Fruit fly (Drosophila melanogaster) whole organism, prepupa: ENCODE measurements around the gene Sbf.

Source experiments
- CG10669 ChIP-seq: fragments of 200-800 bp; sonication (Bioruptor generic); optimal IDR thresholded peaks from 3 replicates; lab custom pipeline; 2018; ENCODE audit warnings: missing biosample characterization, mild to moderate bottlenecking, missing genetic modification characterization, moderate library complexity
- CG11294 ChIP-seq: fragments of 200-800 bp; sonication (Bioruptor generic); IDR thresholded peaks from 2 replicates; pipeline ENCODE4 v1.3.6; 2022; ENCODE audit warnings: missing biosample characterization, missing genetic modification characterization
- CG11762 ChIP-seq: fragments of 200-800 bp; sonication (Bioruptor generic); optimal IDR thresholded peaks from 3 replicates; lab custom pipeline; 2016; ENCODE audit warnings: missing biosample characterization, missing genetic modification characterization; ENCODE audit not compliant: insufficient read depth
- CG11902 ChIP-seq: fragments of 200-800 bp; sonication (Bioruptor generic); optimal IDR thresholded peaks from 3 replicates; lab custom pipeline; 2016; ENCODE audit warnings: missing biosample characterization, missing genetic modification characterization
- CG15336 ChIP-seq: fragments of 200-800 bp; sonication (Bioruptor generic); IDR thresholded peaks from 2 replicates; pipeline ENCODE4 v1.3.6; 2022; ENCODE audit warnings: missing biosample characterization, missing genetic modification characterization
- CG1621 ChIP-seq: fragments of 200-800 bp; sonication (Bioruptor generic); optimal IDR thresholded peaks from 3 replicates; lab custom pipeline; 2018; ENCODE audit warnings: missing biosample characterization, mild to moderate bottlenecking, missing genetic modification characterization
- CG16779 ChIP-seq: fragments of 200-800 bp; sonication (Bioruptor generic); optimal IDR thresholded peaks from 3 replicates; lab custom pipeline; 2017; ENCODE audit warnings: missing biosample characterization, mild to moderate bottlenecking, missing genetic modification characterization
- CG3032 ChIP-seq: fragments of 200-800 bp; optimal IDR thresholded peaks from 2 replicates; lab custom pipeline; 2019; ENCODE audit warnings: missing biosample characterization, mild to moderate bottlenecking, missing genetic modification characterization, moderate library complexity
- CG31627 ChIP-seq: fragments of 200-800 bp; sonication (Bioruptor generic); optimal IDR thresholded peaks from 3 replicates; lab custom pipeline; 2016; ENCODE audit warnings: missing biosample characterization, missing genetic modification characterization
- CG4318 ChIP-seq: fragments of 200-800 bp; sonication (Bioruptor generic); optimal IDR thresholded peaks from 3 replicates; lab custom pipeline; 2017; ENCODE audit warnings: missing biosample characterization, mild to moderate bottlenecking, missing genetic modification characterization
- CG6163 ChIP-seq: fragments of 200-800 bp; sonication (Bioruptor generic); IDR thresholded peaks from 3 replicates; pipeline ENCODE4 v1.3.6; 2022; ENCODE audit warnings: missing biosample characterization, missing genetic modification characterization
- CG6792 ChIP-seq: fragments of 200-800 bp; sonication (Bioruptor generic); optimal IDR thresholded peaks from 3 replicates; lab custom pipeline; 2016; ENCODE audit warnings: missing biosample characterization, missing genetic modification characterization
- CG6808 ChIP-seq: fragments of 200-800 bp; sonication (Bioruptor generic); optimal IDR thresholded peaks from 3 replicates; lab custom pipeline; 2017; ENCODE audit warnings: missing biosample characterization, missing genetic modification characterization, mild to moderate bottlenecking, moderate library complexity, missing genetic modification reagents
- CG6854 ChIP-seq: fragments of 200-800 bp; sonication (Bioruptor generic); optimal IDR thresholded peaks from 2 replicates; lab custom pipeline; 2017; ENCODE audit warnings: missing biosample characterization, mild to moderate bottlenecking, missing genetic modification characterization
- CG7368 ChIP-seq: fragments of 200-800 bp; sonication (Bioruptor generic); optimal IDR thresholded peaks from 3 replicates; lab custom pipeline; 2016; ENCODE audit warnings: missing biosample characterization, missing genetic modification characterization
- CG8119 ChIP-seq: fragments of 200-800 bp; sonication (Bioruptor generic); IDR thresholded peaks from 3 replicates; pipeline ENCODE4 v1.3.6; 2022; ENCODE audit warnings: missing biosample characterization, missing genetic modification characterization
- CG8319 ChIP-seq: fragments of 200-800 bp; sonication (Bioruptor generic); optimal IDR thresholded peaks from 3 replicates; lab custom pipeline; 2016; ENCODE audit warnings: missing biosample characterization, missing genetic modification characterization
- CG8632 ChIP-seq: fragments of 200-800 bp; sonication (Bioruptor generic); optimal IDR thresholded peaks from 3 replicates; lab custom pipeline; 2016; ENCODE audit warnings: missing biosample characterization, missing genetic modification characterization
- CG9139 ChIP-seq: fragments of 200-800 bp; sonication (Bioruptor generic); optimal IDR thresholded peaks from 3 replicates; lab custom pipeline; 2017; ENCODE audit warnings: missing biosample characterization, mild to moderate bottlenecking, missing genetic modification characterization
- Eip75B ChIP-seq: fragments of 200-800 bp; sonication (Bioruptor generic); optimal IDR thresholded peaks from 3 replicates; lab custom pipeline; 2016; ENCODE audit warnings: missing biosample characterization, missing genetic modification characterization
- Eip78C ChIP-seq: fragments of 200-800 bp; sonication (Bioruptor generic); peaks from one replicate; lab custom pipeline; 2016; ENCODE audit warnings: missing biosample characterization, missing genetic modification characterization
- Eip93F ChIP-seq: fragments of 200-800 bp; sonication (Bioruptor generic); optimal IDR thresholded peaks from 2 replicates; lab custom pipeline; 2016; ENCODE audit warnings: missing biosample characterization, mild to moderate bottlenecking, missing genetic modification characterization
- Ets21C ChIP-seq: fragments of 200-800 bp; sonication (Bioruptor generic); optimal IDR thresholded peaks from 3 replicates; lab custom pipeline; 2016; ENCODE audit warnings: missing biosample characterization, missing genetic modification characterization
- Gug ChIP-seq: fragments of 200-800 bp; sonication (Bioruptor generic); IDR thresholded peaks from 2 replicates; pipeline ENCODE4 v1.3.6; 2022; ENCODE audit warnings: missing biosample characterization, missing genetic modification characterization
- Hr4 ChIP-seq: fragments of 200-800 bp; sonication (Bioruptor generic); optimal IDR thresholded peaks from 3 replicates; lab custom pipeline; 2016; ENCODE audit warnings: missing biosample characterization, missing genetic modification characterization
- OdsH ChIP-seq: fragments of 200-800 bp; sonication (Bioruptor generic); optimal IDR thresholded peaks from 3 replicates; lab custom pipeline; 2016; ENCODE audit warnings: missing biosample characterization, missing genetic modification characterization
- Sox15 ChIP-seq: fragments of 200-800 bp; sonication (Bioruptor generic); optimal IDR thresholded peaks from 3 replicates; lab custom pipeline; 2016; ENCODE audit warnings: missing biosample characterization, missing genetic modification characterization
- acj6 ChIP-seq: fragments of 200-800 bp; sonication (Bioruptor generic); optimal IDR thresholded peaks from 3 replicates; lab custom pipeline; 2016; ENCODE audit warnings: missing biosample characterization, missing genetic modification characterization
- cyc ChIP-seq: fragments of 200-800 bp; sonication (Bioruptor generic); optimal IDR thresholded peaks from 3 replicates; lab custom pipeline; 2016; ENCODE audit warnings: missing biosample characterization, missing genetic modification characterization
- dsx ChIP-seq: fragments of 200-800 bp; optimal IDR thresholded peaks from 3 replicates; lab custom pipeline; 2019; ENCODE audit warnings: missing biosample characterization, mild to moderate bottlenecking, missing genetic modification characterization, moderate library complexity; ENCODE audit not compliant: poor library complexity, severe bottlenecking
- fd59A ChIP-seq: fragments of 200-800 bp; sonication (Bioruptor generic); optimal IDR thresholded peaks from 2 replicates; lab custom pipeline; 2017; ENCODE audit warnings: missing biosample characterization, mild to moderate bottlenecking, missing genetic modification characterization, missing genetic modification reagents
- fkh ChIP-seq: fragments of 200-800 bp; sonication (Bioruptor generic); optimal IDR thresholded peaks from 3 replicates; lab custom pipeline; 2017; ENCODE audit warnings: missing biosample characterization, mild to moderate bottlenecking, missing genetic modification characterization, moderate library complexity
- lz ChIP-seq: fragments of 200-800 bp; sonication (Bioruptor generic); optimal IDR thresholded peaks from 3 replicates; lab custom pipeline; 2016; ENCODE audit warnings: missing biosample characterization, missing genetic modification characterization
- net ChIP-seq: fragments of 200-800 bp; sonication (Bioruptor generic); optimal IDR thresholded peaks from 3 replicates; lab custom pipeline; 2016; ENCODE audit warnings: missing biosample characterization, missing genetic modification characterization
- pdm3 ChIP-seq: fragments of 200-800 bp; sonication (Bioruptor generic); optimal IDR thresholded peaks from 3 replicates; lab custom pipeline; 2016; ENCODE audit warnings: missing biosample characterization, missing genetic modification characterization
- ss ChIP-seq, 2 experiments: fragments of 200-800 bp; sonication (Bioruptor generic); optimal IDR thresholded peaks; 2 replicates in 1 of 2; 3 replicates in 1 of 2; lab custom pipeline; 2017 to 2018; ENCODE audit warnings: mild to moderate bottlenecking in 2 of 2, missing biosample characterization in 2 of 2, missing genetic modification characterization in 2 of 2, moderate library complexity in 1 of 2
- svp ChIP-seq: fragments of 200-800 bp; sonication (Bioruptor generic); peaks from one replicate; lab custom pipeline; 2016; ENCODE audit warnings: missing biosample characterization, missing genetic modification characterization
- topi ChIP-seq: fragments of 200-800 bp; sonication (Bioruptor generic); optimal IDR thresholded peaks from 3 replicates; lab custom pipeline; 2016; ENCODE audit warnings: missing biosample characterization, missing genetic modification characterization
- vri ChIP-seq: fragments of 200-800 bp; sonication (Bioruptor generic); optimal IDR thresholded peaks from 3 replicates; lab custom pipeline; 2016; ENCODE audit warnings: missing biosample characterization, mild to moderate bottlenecking, missing genetic modification characterization

The Sbf gene

DNA sequence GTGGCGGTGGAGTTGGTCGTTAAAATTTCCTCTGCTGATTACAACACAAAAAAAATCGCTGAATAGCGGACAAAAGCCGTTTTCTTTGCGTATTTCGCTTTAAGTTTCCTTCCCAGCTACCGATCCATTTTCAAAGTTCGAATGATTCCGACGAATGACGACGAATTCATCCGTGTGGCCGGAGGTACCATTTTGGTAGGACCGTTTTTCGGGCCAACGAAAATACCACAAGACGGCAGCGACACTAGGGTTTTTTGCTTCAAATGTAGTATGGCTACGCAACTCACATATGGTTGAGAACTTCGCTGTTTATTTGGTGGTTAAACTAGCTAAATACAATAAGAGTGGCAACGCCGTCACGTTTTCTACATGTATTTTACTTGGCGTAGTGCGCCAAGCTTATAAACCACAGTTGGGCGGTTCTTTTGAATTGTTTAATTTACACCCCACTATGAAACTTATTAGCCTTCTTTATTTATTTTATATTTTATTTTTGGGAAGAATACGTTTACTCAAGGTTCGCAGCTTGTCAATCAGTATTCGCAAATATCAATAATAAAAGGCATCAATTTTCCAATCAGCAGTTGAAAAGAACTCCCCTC lies 32.4 kb downstream of the Sbf start, which contains the start of gene Lk6 (continued):
- TF ChIP-seq vri (GFP tag; lab: Kevin White, UChicago) (peak; percentile 80), ss (GFP tag; optimal IDR thresholded peaks at IDR 0.05; lab: Kevin White, UChicago) (peak; percentile 69), Eip75B (GFP tag; lab: Kevin White, UChicago) (peak; percentile 52), CG7368 (GFP tag; lab: Kevin White, UChicago) (peak; percentile 47), CG10669 (GFP tag; lab: Kevin White, UChicago) (no peak), CG6163 (no peak), Eip93F (GFP tag; lab: Kevin White, UChicago) (no peak), CG16779 (tag; lab: Kevin White, UChicago) (peak; percentile 70), CG8119 (GFP tag; lab: Robert Waterston, UW) (no peak)

DNA sequence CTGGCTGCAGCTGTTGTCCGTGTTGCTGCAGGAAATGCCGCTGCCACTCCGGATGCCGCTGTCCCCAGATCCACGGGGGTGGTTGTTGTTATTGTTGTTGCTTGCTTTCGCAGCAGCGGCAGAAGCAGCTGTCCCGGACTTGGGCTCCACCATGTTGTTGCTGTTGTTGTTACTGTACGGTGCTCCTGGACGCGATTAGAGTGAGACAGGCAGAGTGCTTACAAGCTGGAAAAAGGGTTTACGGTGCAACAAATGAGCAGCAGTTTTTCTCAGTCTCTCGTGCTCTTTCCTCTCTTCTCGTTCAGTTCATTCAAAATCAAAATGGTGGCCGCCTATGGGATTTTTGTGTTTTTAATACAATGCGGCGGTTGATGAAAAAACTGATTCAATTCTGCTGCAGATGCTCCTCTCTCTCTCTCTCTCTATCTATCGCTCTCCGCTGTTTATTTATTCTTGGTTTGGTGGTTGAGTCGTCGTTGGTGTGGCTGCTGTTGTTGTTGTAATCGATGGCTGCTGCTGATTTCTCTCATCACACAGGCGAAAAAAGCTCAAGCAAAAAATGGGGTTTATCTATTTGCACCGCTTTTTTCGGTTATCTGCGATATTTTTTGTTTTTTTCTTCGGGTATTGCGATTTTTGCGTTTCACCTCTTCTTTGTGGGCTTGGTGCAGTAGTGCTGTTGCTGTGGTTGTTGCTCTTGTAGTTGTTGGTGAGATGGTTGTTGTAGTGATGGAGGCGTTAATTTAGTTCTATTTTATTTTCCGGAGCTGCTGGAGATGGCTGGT lies 33.1 kb downstream of the Sbf start:
- no peak for TF ChIP-seq pdm3 (GFP tag; lab: Kevin White, UChicago)
- no peak for TF ChIP-seq Hr4 (GFP tag; lab: Kevin White, UChicago)
- no peak for TF ChIP-seq CG4318
- TF ChIP-seq dsx (GFP tag; lab: Kevin White, UChicago) = peak; percentile 64
- peak; percentile 72 for TF ChIP-seq Eip78C
- peak; percentile 25 to 54 for TF ChIP-seq ss (GFP tag; optimal IDR thresholded peaks at IDR 0.05; lab: Kevin White, UChicago)
- TF ChIP-seq CG1621 = peak; percentile 93
- TF ChIP-seq CG6854 (GFP tag; lab: Kevin White, UChicago) = peak; percentile 63
- TF ChIP-seq CG6808 (GFP tag; lab: Kevin White, UChicago) = peak; percentile 47
- TF ChIP-seq, all 60 proteins: peak for 6

DNA sequence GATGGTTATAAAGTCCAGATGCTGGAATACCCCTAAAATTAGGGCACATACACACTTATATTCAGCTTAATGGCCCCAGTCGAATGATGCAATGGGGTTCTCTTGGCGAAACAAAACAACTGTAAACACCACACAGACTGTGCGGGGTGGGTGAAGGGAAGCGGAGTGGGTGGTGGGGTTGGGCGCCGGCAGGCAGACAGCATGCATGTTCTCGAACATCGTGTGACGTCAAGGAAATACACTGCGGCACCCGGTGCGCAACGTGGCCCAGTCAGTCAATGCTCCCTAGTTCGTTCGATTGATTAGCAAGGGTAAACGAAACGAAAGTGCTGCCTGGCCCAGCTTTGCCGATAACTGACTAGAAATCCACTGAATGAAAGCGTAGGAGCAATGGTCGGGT lies 34.2 kb downstream of the Sbf start:
- TF ChIP-seq vri (GFP tag; lab: Kevin White, UChicago) = peak; percentile 67
- TF ChIP-seq CG3032 (tag; lab: Kevin White, UChicago) = no peak
- peak; percentile 0 to 6 for TF ChIP-seq ss (GFP tag; optimal IDR thresholded peaks at IDR 0.05; lab: Kevin White, UChicago)
- no peak for TF ChIP-seq svp (GFP tag; lab: Kevin White, UChicago)
- TF ChIP-seq lz (GFP tag; lab: Kevin White, UChicago) = no peak
- no peak for TF ChIP-seq CG8319 (GFP tag; lab: Kevin White, UChicago)
- peak; percentile 43 for TF ChIP-seq fkh (GFP tag; lab: Kevin White, UChicago)

DNA sequence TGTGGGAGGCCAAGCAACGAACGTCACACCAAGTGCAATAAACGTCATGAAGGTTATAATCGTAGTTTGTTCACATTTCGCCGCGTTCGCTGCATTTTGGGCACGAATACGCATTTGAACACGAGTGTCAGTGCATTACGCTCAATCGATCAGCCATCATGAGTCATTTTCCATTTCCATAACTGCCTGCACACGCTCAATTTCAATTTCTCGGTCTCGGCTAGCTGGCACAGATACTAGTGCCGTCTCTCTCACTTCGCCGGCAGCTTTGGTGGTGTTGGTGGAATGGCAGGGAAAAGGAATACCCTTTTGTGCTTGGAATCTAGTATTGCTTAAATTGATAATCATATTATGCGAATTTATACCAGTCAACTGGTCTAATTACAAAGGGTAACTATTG lies 35.0 kb downstream of the Sbf start:
- TF ChIP-seq vri (GFP tag; lab: Kevin White, UChicago) = peak; percentile 4
- TF ChIP-seq CG11762 (GFP tag; lab: Kevin White, UChicago) = no peak

DNA sequence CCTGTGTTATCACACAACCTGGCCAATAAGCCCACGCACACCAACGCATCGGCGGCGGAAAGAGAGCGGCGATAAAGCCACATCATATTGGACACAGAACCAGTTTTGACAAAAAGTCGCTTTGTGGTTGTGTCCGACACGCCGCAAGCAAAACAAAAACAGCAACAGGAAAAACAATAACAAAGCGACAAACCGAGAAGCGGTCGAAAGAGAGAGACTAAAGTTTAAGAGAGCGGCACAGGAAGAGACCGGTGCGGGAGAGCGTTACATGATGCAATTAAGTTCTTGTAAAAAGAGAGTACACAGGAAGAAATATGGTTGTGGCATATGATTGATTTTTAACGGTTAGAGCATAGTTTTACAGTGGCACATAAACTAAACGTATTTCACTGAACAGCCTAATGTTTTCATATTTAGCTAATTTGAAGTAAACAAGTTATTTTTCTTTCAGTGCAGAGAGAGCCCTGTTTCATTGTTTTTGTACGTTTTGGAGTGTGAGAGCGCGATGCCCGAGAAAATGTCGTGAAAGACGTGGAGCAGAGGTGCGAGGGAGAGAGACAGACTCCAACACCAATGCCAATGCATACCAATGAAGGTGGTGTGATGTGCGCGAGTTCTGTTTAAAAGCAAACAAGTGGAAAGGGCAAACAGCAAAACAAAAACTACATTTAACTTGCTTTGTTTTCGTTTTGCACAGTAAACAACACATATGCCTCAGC lies 35.9 kb downstream of the Sbf start:
- TF ChIP-seq fd59A (GFP tag; lab: Kevin White, UChicago) (peak; percentile 100), net (GFP tag; lab: Kevin White, UChicago) (peak; percentile 100), Ets21C (GFP tag; lab: Kevin White, UChicago) (peak; percentile 100), CG9139 (GFP tag; lab: Kevin White, UChicago) (peak; percentile 100), CG10669 (GFP tag; lab: Kevin White, UChicago) (peak; percentile 100), CG6163 (no peak), CG15336 (GFP tag; lab: Robert Waterston, UW) (no peak), acj6 (peak; percentile 100), CG11902 (GFP tag; lab: Kevin White, UChicago) (peak; percentile 100), topi (peak; percentile 100), svp (GFP tag; lab: Kevin White, UChicago) (peak; percentile 100), CG8632 (GFP tag; lab: Kevin White, UChicago) (peak; percentile 100), Sox15 (GFP tag; lab: Kevin White, UChicago) (peak; percentile 100), CG11294 (no peak), cyc (GFP tag; lab: Kevin White, UChicago) (peak; percentile 100), vri (GFP tag; lab: Kevin White, UChicago) (peak; percentile 100), CG6792 (peak; percentile 100), CG31627 (GFP tag; lab: Kevin White, UChicago) (peak; percentile 100), OdsH (GFP tag; lab: Kevin White, UChicago) (peak; percentile 100), dsx (GFP tag; lab: Kevin White, UChicago) (peak; percentile 100), CG4318 (peak; percentile 100), Gug (GFP tag; lab: Robert Waterston, UW) (no peak)
